Worm (Caenorhabditis elegans) whole organism, dauer: Measurements from ENCODE around the gene F14F7.4.

Experiments used
- unc-62 ChIP-seq: sonication (generic microtip); optimal IDR thresholded peaks from 2 replicates; lab custom pipeline; 2017; ENCODE audit warnings: missing biosample characterization, missing genetic modification reagents, missing genetic modification characterization

F14F7.4 gene

ce11 chrIII:13029608-13030007, at the start of gene F14F7.4:
Gene F14F7.4, minus strand, starts transcription at chrIII:13029708.
- TF ChIP-seq unc-62 (GFP tag; lab: Kevin White, UChicago) = no peak

DNA sequence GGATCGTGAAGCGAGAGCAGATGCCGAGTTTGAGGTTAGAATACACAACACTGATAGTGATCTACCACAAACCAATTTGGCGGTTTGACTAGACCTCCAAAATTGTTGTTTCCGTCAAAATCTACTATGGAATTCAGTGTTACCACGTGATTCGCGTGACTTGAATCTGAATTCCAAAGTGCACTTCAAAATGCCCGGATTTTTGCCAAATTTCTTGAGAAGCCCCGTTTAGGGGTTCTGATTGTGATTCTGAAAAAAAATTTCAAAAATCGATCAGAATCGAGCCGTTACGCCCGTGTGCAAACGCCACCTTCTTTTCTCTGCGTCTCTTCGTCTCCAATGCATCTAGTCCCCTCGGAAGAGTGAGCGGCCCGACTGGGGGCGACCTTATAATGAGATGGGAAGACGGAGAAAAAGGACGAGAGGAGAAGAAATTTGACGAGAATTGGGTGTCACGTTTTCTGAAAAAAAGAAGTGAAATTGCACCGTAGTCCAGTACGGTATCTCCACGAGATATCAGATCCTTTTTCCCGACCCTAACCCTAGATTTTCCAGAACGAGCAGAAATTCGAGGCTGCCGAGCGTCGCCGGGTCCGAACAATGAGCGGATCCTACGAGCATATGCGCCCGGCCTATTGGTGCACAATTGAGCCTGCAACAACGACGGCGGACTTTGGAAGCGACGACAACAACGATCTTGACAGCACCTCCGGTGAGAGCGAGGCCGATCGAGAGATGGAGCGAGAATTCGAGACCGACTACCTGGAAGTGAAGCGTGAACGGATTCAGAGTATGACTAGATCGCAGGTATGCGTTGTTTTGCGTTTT, 42.1 kb upstream of the F14F7.4 start:
- TF ChIP-seq unc-62 (GFP tag; lab: Kevin White, UChicago) = no peak

ce11 chrIII:13070548-13071050, 41.1 kb upstream of the F14F7.4 start, which contains the start of gene Y39E4B.6:
Gene Y39E4B.6, plus strand, starts transcription at chrIII:13070756.
- TF ChIP-seq unc-62 (GFP tag; lab: Kevin White, UChicago) = no peak

ce11 chrIII:13069416-13069815, 39.9 kb upstream of the F14F7.4 start:
- TF ChIP-seq unc-62 (GFP tag; lab: Kevin White, UChicago) = no peak

DNA sequence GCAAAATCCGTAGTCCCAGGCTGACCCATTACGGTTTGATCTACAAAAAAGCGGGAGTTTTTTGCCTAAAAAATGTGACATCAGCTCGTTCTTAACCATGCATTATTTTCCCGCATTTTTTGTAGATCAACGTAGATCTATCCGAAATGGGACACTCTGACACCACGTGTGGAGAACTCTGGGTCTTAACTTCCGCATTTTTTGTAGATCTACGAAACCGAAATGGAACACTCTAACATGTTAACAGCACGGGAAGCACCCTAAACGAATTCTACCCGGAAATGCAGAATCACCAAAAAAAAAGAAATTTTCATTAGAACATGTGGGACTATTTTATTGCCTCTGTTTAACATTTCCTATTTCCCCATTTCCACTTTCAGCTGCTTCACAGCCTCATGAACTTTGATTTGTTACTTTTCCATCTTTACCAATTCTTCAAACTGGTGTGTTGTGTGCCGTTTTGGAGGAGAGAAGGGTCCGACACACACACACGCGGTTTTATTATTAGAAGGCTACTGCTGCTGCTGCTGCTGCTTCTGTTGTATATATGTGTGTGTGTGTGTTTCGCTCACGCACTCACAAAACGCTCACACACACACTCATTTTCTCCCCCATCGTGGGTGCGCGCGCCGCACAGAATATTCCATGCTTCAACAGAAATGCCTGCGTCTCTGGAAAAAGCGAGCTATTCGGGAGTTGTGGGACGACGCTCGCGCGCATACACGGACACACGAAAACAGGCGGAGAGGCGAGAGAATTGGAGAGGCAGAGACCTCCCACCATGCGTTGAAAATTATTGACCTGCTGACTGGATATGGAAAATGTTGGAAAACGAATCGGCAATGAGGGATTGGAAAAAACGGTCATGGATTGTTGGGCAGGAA, 38.6 kb upstream of the F14F7.4 start:
- no peak for TF ChIP-seq unc-62 (GFP tag; lab: Kevin White, UChicago)

DNA sequence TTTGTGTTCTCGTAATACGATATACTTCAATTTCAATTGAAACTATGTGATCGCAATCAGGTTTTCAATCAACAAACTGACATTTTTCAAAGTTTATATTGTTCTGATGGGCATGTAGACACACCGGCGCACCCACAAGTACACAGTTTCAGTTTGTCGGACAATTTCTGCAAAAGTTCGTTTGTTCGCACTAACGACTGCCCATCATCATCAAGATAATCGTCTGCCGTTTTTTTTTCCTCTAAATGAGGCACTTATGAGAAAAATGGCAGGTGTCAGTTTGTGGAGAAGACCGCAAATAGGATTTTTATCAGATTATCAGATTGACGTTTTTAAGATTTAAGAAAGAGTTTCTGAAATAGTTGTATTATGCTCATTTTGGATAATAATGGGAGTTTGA, 37.3 kb upstream of the F14F7.4 start:
- no peak for TF ChIP-seq unc-62 (GFP tag; lab: Kevin White, UChicago)

ce11 chrIII:13065694-13066093, 36.2 kb upstream of the F14F7.4 start:
- no peak for TF ChIP-seq unc-62 (GFP tag; lab: Kevin White, UChicago)

- TF ChIP-seq unc-62 (GFP tag; lab: Kevin White, UChicago) = no peak
Measured at ce11 chrIII:13064213-13065184, 35.0 kb upstream of the F14F7.4 start.

DNA sequence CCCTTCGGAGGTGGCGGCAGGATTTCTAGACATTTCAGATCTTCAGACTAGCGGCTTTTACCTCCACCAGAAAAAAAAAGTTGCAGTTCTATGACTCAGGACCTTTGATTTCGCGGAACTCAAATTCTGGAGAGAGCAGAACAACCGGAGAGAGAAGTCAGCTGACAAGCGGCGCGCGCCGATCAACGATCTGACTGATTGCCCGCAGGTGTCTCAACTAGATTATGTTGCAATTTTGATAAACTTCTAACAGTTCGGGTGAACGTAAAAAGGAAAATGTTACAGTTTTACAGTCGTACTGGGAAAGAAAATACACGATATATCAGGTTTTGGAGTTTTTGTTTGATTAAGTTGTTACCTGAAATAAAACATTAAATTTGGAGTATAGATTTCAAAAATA, 33.5 kb upstream of the F14F7.4 start:
- TF ChIP-seq unc-62 (GFP tag; lab: Kevin White, UChicago) = no peak

DNA sequence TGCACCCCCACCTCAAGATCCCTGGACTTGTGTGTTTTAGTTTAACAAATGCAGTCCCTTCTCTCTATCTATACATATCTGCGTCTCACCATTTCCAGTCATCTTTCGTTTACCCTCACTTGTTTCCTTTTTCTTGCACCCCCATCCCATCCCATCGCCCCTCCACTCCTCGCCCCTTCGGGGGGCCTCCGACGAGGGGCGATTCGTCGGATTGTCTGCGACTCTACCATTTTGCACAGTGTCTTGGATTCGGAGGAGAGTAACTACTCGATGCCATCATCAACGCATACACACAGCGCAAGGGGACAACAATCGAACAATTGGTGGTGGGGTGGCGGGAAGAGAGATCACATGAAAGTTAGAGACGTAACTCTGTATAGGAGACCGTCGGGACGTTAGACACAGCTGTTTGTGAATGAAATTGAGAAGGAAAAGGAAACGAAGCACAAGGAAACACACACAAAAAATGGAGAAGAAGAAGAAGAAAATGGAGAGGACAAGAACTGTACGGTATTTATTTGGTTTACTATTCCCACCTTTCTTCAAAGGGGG, 33.0 kb upstream of the F14F7.4 start:
- TF ChIP-seq unc-62 (GFP tag; lab: Kevin White, UChicago) = no peak

ce11 chrIII:13061734-13062133, 32.2 kb upstream of the F14F7.4 start:
- TF ChIP-seq unc-62 (GFP tag; lab: Kevin White, UChicago) = no peak

- no peak for TF ChIP-seq unc-62 (GFP tag; lab: Kevin White, UChicago)
Measured at ce11 chrIII:13061136-13061535, 31.6 kb upstream of the F14F7.4 start.

- TF ChIP-seq unc-62 (GFP tag; lab: Kevin White, UChicago) = no peak
Measured at ce11 chrIII:13059335-13059734, 29.8 kb upstream of the F14F7.4 start.

DNA sequence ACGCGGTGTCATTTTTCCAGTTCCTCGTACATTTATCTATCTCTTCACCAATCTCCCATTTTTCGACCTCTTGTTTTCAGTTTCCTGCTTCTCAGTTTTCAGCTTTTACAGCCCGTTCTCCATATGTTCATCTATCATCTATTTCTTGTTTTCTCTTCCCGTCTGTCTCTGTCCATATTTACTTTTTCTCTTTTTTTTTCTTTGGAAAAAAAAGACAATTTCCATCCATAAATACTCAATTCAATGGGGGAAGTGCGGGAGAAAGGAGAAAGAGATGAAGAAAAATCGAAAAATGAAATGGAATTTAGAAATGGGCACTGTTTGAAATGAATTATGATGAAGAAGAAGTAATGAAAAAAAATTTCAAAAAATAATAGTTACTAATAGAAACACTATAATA, 28.6 kb upstream of the F14F7.4 start:
- TF ChIP-seq unc-62 (GFP tag; lab: Kevin White, UChicago) = no peak

ce11 chrIII:13056735-13057134, 27.2 kb upstream of the F14F7.4 start:
- no peak for TF ChIP-seq unc-62 (GFP tag; lab: Kevin White, UChicago)
